Worm (Caenorhabditis elegans): ENCODE data around the gene spv-1.

spv-1 gene

DNA sequence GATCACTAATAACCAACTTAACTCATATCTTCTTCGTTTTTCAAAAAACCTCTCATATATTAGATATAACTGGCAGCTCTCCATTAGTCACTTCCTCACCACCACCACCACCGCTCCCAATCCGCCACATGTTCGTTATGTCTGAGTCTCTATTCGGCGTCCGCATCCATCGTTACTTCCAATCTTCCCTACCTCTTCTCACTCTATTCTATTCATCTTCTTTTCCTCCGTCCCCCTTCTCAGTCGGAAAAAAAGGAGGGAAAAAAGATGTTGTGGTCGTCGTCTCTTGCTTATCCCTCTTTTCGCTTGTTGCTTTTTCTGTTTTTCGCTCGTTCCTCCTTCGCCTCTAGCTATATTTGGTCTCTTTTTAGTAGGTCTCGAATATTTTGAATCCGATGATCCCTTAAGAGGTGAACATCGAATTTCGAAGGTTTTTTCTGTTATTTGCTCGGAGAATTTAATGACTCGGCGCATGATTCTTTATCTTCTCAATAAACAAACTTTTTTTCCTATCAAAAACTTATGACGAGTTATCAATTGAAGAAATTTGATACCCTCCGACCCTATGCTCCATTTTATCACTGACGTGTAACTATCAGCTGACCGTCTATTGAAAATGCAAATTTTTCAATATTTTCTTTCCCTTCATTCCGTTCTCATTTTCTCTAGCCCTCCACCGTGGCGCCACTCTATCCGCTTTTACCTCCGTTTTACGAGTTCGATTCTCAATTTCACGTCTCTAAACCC lies 36.5 kb downstream of the spv-1 start (continued):
- TF ChIP-seq nhr-80 (tag; optimal IDR thresholded peaks at IDR 0.05) (peak; percentile 62), dpl-1 (GFP tag; optimal IDR thresholded peaks at IDR 0.05) (no peak)

DNA sequence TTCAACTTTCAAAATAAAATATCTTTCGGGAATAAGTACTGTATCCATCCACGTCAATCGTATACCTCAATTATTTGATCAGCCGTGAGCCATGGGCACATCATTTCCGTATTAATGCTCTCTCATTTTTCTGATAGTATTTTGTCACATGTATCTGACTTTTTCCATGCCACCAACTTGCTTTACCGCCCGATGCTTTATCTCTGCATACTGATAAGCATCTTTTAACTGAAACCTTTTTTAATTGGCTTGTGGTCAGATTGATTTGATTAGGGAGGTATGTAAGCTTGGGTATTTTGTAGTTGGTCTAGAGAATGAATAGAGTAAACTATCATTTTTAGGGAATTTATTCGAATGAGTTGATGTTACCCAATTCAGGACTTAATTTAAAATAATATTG lies 39.2 kb downstream of the spv-1 start:
- TF ChIP-seq Y53G8AR.9 (GFP tag; conservative IDR thresholded peaks at IDR 0.05) (no peak), nhr-80 (tag; optimal IDR thresholded peaks at IDR 0.05) (peak; percentile 49)

DNA sequence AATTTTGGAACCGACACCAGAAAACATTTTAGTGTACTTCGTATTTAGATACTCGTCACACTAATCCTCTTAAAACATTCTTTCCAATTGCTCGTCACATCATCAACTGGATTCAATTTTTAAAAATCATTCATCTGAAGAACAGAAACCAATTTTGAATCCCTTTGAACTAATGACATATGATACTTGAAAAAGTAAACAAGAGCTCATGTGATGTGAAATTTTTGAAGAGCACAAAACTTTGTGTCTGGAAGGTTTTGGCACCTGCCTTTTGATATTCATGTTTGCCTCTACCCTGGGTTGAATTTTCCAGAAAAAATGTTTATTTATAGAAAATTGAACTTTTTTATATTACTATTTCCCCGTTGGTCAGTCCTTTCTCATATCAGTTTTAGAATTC lies 39.7 kb downstream of the spv-1 start:
- TF ChIP-seq pha-4 (tag; optimal IDR thresholded peaks at IDR 0.05) = peak; percentile 59
- TF ChIP-seq die-1 (tag; optimal IDR thresholded peaks at IDR 0.05) = no peak
- no peak for TF ChIP-seq efl-1 (GFP tag; optimal IDR thresholded peaks at IDR 0.05)
- no peak for TF ChIP-seq dpl-1 (GFP tag; optimal IDR thresholded peaks at IDR 0.05)
- TF ChIP-seq cebp-1 (GFP tag; IDR thresholded peaks at IDR 0.05) = no peak
- TF ChIP-seq cebp-1 (tag; optimal IDR thresholded peaks at IDR 0.05) = peak; percentile 12

ce11 chrII:7887295-7887694 lies 41.2 kb downstream of the spv-1 start:
- TF ChIP-seq ekl-4 (GFP tag; IDR thresholded peaks at IDR 0.05) = no peak
- TF ChIP-seq madf-3 (GFP tag; IDR thresholded peaks at IDR 0.05) = no peak
- TF ChIP-seq lin-35 (GFP tag; optimal IDR thresholded peaks at IDR 0.05) = peak in 1 of 3 experiments; percentile 10
- no peak for TF ChIP-seq rec-8 (tag; optimal IDR thresholded peaks at IDR 0.05)
- no peak for TF ChIP-seq hlh-26 (GFP tag; conservative IDR thresholded peaks at IDR 0.05)
- no peak for TF ChIP-seq tbp1 (GFP tag; optimal IDR thresholded peaks at IDR 0.05)
- peak; percentile 25 for TF ChIP-seq attf-5 (GFP tag; optimal IDR thresholded peaks at IDR 0.05)
- peak; percentile 44 for TF ChIP-seq ceh-27 (GFP tag; optimal IDR thresholded peaks at IDR 0.05)
- peak; percentile 41; the same call in 1 of the 2 replicates for TF ChIP-seq nfyb-1 (GFP tag; IDR thresholded peaks at IDR 0.05)
- TF ChIP-seq cebp-1 (GFP tag; IDR thresholded peaks at IDR 0.05) = peak; percentile 88
- TF ChIP-seq cebp-1 (tag; optimal IDR thresholded peaks at IDR 0.05) = peak; percentile 96
- no peak for TF ChIP-seq F10E7.11 (tag; optimal IDR thresholded peaks at IDR 0.05)
- no peak for TF ChIP-seq xnd-1 (tag; optimal IDR thresholded peaks at IDR 0.05)
- TF ChIP-seq efl-1 (GFP tag; optimal IDR thresholded peaks at IDR 0.05) = no peak
- no peak for TF ChIP-seq sea-2 (GFP tag; IDR thresholded peaks at IDR 0.05)
- TF ChIP-seq K12H6.12 (tag; optimal IDR thresholded peaks at IDR 0.05) = peak; percentile 58

DNA sequence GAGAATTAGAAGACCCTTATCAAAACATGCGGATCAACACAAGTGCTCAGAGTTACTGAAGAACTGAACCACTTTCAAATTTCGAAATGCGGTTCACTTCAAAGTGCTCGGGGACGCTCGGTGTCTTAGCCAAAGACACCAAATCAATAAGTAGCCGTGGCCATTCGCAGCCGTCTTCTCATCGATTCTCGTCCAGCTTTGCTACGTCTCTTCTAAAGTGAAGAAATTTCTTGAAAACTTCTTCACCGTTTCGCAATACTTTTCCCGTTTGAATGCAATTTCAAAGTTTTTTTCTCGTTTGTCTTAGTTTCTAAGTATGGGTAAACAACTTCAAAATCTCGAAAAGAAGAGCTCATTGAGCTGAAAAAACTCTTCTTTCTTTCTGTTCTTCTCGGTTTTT lies 43.6 kb downstream of the spv-1 start:
- TF ChIP-seq nfya-2 (GFP tag; IDR thresholded peaks at IDR 0.05) (no peak), athp-1 (tag; optimal IDR thresholded peaks at IDR 0.05) (no peak), tbp1 (GFP tag; optimal IDR thresholded peaks at IDR 0.05) (no peak), Y56A3A.18 (GFP tag; IDR thresholded peaks at IDR 0.05) (no peak), mes-4 (tag; optimal IDR thresholded peaks at IDR 0.05) (no peak), Y79H2A.3 (GFP tag; conservative IDR thresholded peaks at IDR 0.05) (no peak), ceh-100 (GFP tag; IDR thresholded peaks at IDR 0.05) (no peak), madf-3 (GFP tag; IDR thresholded peaks at IDR 0.05) (no peak), nfyb-1 (GFP tag; IDR thresholded peaks at IDR 0.05) (no peak), hmg-1.2 (GFP tag; IDR thresholded peaks at IDR 0.05) (no peak), snpc-3.4 (tag; optimal IDR thresholded peaks at IDR 0.05) (no peak), pbrm-1 (GFP tag; IDR thresholded peaks at IDR 0.05) (no peak), cebp-1 (GFP tag; IDR thresholded peaks at IDR 0.05) (peak; percentile 43; the same call in 1 of the 2 replicates), cebp-1 (tag; optimal IDR thresholded peaks at IDR 0.05) (peak; percentile 89), madf-8 (GFP tag; conservative IDR thresholded peaks at IDR 0.05) (no peak), F10E7.11 (tag; optimal IDR thresholded peaks at IDR 0.05) (no peak), ceh-27 (GFP tag; optimal IDR thresholded peaks at IDR 0.05) (peak; percentile 12), egrh-3 (GFP tag; IDR thresholded peaks at IDR 0.05) (no peak), rpc-1 (optimal IDR thresholded peaks at IDR 0.05) (no peak), rpc-1 (tag; optimal IDR thresholded peaks at IDR 0.05) (no peak), bed-2 (GFP tag; IDR thresholded peaks at IDR 0.05) (no peak), lin-26 (GFP tag; IDR thresholded peaks at IDR 0.05) (no peak), K12H6.12 (tag; optimal IDR thresholded peaks at IDR 0.05) (peak; percentile 11), B0035.1 (tag; optimal IDR thresholded peaks at IDR 0.05) (no peak), nhr-120 (GFP tag; IDR thresholded peaks at IDR 0.05) (no peak), B0336.3 (GFP tag; IDR thresholded peaks at IDR 0.05) (no peak), lin-35 (GFP tag; optimal IDR thresholded peaks at IDR 0.05) (peak in 1 of 3 experiments; percentile 17), Y53G8AR.9 (GFP tag; conservative IDR thresholded peaks at IDR 0.05) (no peak), aptf-2 (GFP tag; conservative IDR thresholded peaks at IDR 0.05) (no peak)
